Worm (Caenorhabditis elegans): ENCODE measurements around the gene T07F12.1.

- TF ChIP-seq W03F9.2 (tag; optimal IDR thresholded peaks at IDR 0.05) (no peak), dao-5 (tag; optimal IDR thresholded peaks at IDR 0.05) (no peak), him-1 (tag; optimal IDR thresholded peaks at IDR 0.05) (no peak)
These were observed 29.6 kb upstream of the T07F12.1 start for ce11 chrX:4864214-4864613.
